Worm (Caenorhabditis elegans): ENCODE measurements around the gene F21C10.3.

F21C10.3 gene

DNA sequence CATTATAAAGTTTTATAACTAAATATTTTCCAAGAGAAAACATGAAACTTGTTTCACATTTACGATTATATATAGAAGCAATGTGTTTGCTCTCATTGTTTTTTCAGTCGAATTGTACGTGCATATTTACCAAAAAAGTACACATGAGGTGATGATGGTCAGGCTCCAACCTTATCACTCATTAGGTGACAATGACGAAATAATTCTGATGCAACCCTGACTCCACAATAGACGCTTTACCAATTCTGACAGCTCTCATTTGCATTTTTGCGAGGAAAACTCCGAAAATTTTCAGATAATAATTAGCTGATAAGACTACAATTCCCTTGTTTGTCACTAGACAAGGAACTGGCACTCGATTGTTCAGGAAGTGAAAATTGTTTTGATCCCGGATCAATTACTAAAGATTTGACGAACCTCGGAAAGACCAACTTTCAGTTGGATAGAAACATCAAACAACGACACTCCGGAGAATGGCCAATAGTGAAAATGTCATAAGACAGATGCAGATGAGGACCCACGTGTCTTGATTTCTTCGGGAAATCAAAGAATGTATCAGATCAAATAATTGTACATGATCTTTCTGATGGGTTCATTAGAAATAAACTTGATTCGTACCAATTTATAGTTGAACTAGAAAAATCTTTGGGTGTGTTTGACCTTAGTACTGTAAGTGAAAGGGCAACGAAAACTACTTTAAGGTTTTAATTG is 48.9 kb upstream of the F21C10.3 start (continued):
- TF ChIP-seq nhr-27 (tag; optimal IDR thresholded peaks at IDR 0.05) (no peak), ceh-40 (GFP tag; IDR thresholded peaks at IDR 0.05) (no peak), ztf-18 (tag; optimal IDR thresholded peaks at IDR 0.05) (no peak), athp-1 (tag; optimal IDR thresholded peaks at IDR 0.05) (no peak), egrh-3 (GFP tag; IDR thresholded peaks at IDR 0.05) (no peak), ZK185.1 (tag; optimal IDR thresholded peaks at IDR 0.05; ENCODE audit: poor library complexity, severe bottlenecking) (no peak), him-1 (tag; optimal IDR thresholded peaks at IDR 0.05) (no peak), C17E4.6 (GFP tag; IDR thresholded peaks at IDR 0.05) (no peak), dpff-1 (tag; optimal IDR thresholded peaks at IDR 0.05) (no peak), lsy-27 (tag; optimal IDR thresholded peaks at IDR 0.05; ENCODE audit: borderline replicate concordance, insufficient read depth) (no peak), cebp-2 (GFP tag; IDR thresholded peaks at IDR 0.05) (no peak), B0261.1 (tag; optimal IDR thresholded peaks at IDR 0.05) (no peak), mel-28 (tag; optimal IDR thresholded peaks at IDR 0.05; ENCODE audit: borderline replicate concordance) (no peak), lsl-1 (GFP tag; optimal IDR thresholded peaks at IDR 0.05) (no peak), nfya-1 (tag; optimal IDR thresholded peaks at IDR 0.05; ENCODE audit: borderline replicate concordance, insufficient read depth) (no peak), ztf-3 (GFP tag; optimal IDR thresholded peaks at IDR 0.05) (no peak), F57C9.4 (tag; optimal IDR thresholded peaks at IDR 0.05) (no peak), snpc-3.4 (tag; optimal IDR thresholded peaks at IDR 0.05) (no peak), ztf-25 (GFP tag; IDR thresholded peaks at IDR 0.05) (no peak), lag-1 (GFP tag; IDR thresholded peaks at IDR 0.05) (no peak), let-526 (GFP tag; IDR thresholded peaks at IDR 0.05) (no peak), F22D6.2 (tag; optimal IDR thresholded peaks at IDR 0.05) (no peak), attf-6 (GFP tag; IDR thresholded peaks at IDR 0.05) (no peak), rpc-1 (optimal IDR thresholded peaks at IDR 0.05) (no peak), rpc-1 (tag; optimal IDR thresholded peaks at IDR 0.05) (no peak), madf-6 (GFP tag; IDR thresholded peaks at IDR 0.05) (no peak), hmg-1.2 (GFP tag; IDR thresholded peaks at IDR 0.05) (no peak), T26A5.8 (tag; optimal IDR thresholded peaks at IDR 0.05) (no peak), D2030.7 (GFP tag; IDR thresholded peaks at IDR 0.05) (no peak), cebp-1 (GFP tag; IDR thresholded peaks at IDR 0.05) (no peak), cebp-1 (tag; optimal IDR thresholded peaks at IDR 0.05) (peak; percentile 63), B0336.3 (GFP tag; IDR thresholded peaks at IDR 0.05) (0 out of 2 replicates have a peak, but pooled peaks have one; percentile 22), egl-44 (GFP tag; IDR thresholded peaks at IDR 0.05) (no peak), dox-1 (GFP tag; IDR thresholded peaks at IDR 0.05) (peak; percentile 49; the same call in 1 of the 2 replicates), snpc-1.3 (tag; optimal IDR thresholded peaks at IDR 0.05; ENCODE audit: insufficient read depth) (no peak), hrde-1 (tag; optimal IDR thresholded peaks at IDR 0.05; ENCODE audit: borderline replicate concordance) (no peak), somi-1 (GFP tag; optimal IDR thresholded peaks at IDR 0.05) (no peak), nfyb-1 (GFP tag; IDR thresholded peaks at IDR 0.05) (no peak), sptf-2 (GFP tag; optimal IDR thresholded peaks at IDR 0.05) (no peak), lin-54 (GFP tag; optimal IDR thresholded peaks at IDR 0.05) (no peak), ets-4 (GFP tag; optimal IDR thresholded peaks at IDR 0.05) (no peak), Y53G8AR.9 (GFP tag; conservative IDR thresholded peaks at IDR 0.05) (no peak), aptf-3 (GFP tag; IDR thresholded peaks at IDR 0.05) (no peak), nhr-80 (tag; optimal IDR thresholded peaks at IDR 0.05) (peak; percentile 88), T07F8.4 (tag; optimal IDR thresholded peaks at IDR 0.05) (no peak), ztf-28 (GFP tag; IDR thresholded peaks at IDR 0.05) (no peak), attf-5 (GFP tag; optimal IDR thresholded peaks at IDR 0.05) (peak; percentile 29), Y56A3A.18 (GFP tag; IDR thresholded peaks at IDR 0.05) (no peak)

Data from whole organism, young adult.